Fruit fly (Drosophila melanogaster): Measurements from ENCODE around the gene CkIalpha.

The CkIalpha gene

DNA sequence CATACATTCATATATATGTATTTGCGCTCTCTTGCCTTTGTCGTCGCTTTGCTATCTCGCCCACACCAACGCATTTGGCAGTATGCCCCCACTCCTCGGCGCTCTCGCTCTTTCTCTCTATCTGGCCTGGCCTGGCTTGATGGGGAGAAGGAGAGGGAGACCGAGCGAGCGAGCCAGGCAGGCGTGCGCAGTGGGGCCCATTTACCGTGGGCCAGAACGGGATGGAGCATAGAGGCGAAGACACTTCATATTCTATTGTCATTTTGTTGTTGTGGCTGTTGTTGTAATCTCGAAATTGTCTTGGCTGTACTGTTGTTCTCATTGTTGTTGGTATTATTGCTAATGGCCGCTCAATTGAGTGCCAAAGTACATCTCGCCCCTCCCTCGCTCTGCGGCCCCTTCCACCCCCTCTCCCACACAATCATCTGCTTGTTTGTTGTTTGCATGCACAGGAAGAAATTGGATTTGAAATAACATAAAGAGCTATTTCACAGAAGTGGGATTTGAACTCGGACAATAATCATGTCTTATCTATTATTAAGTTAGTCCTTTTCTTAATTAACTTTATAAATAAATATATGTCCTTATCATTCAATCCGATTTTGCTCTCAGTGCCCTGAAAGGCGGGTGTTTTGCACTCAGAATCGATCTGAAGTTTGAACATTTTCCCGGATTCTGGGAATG lies 11.8 kb downstream of the CkIalpha start (continued):
- TF ChIP-seq CG10565 (GFP tag; optimal IDR thresholded peaks at IDR 0.05) (peak; percentile 6), CG7963 (GFP tag; IDR thresholded peaks at IDR 0.05; ENCODE audit: partially characterized antibody) (no peak), CG18476 (GFP tag; optimal IDR thresholded peaks at IDR 0.05) (peak; percentile 54), stc (GFP tag; IDR thresholded peaks at IDR 0.05) (peak; percentile 87), MESR4 (GFP tag; optimal IDR thresholded peaks at IDR 0.05) (peak; percentile 16), kni (GFP tag; optimal IDR thresholded peaks at IDR 0.05) (peak; percentile 66), CG3995 (GFP tag; optimal IDR thresholded peaks at IDR 0.05) (peak; percentile 46), slp2 (GFP tag; optimal IDR thresholded peaks at IDR 0.05) (no peak), btn (GFP tag; optimal IDR thresholded peaks at IDR 0.05) (no peak), trh (GFP tag; optimal IDR thresholded peaks at IDR 0.05) (peak; percentile 72), chinmo (GFP tag; IDR thresholded peaks at IDR 0.05; ENCODE audit: partially characterized antibody) (peak; percentile 88), Ets65A (GFP tag) (peak; percentile 91), z (GFP tag; IDR thresholded peaks at IDR 0.05) (peak; percentile 66; the same call in 1 of the 3 replicates), tap (tag; optimal IDR thresholded peaks at IDR 0.05) (peak; percentile 84), fd102C (GFP tag; optimal IDR thresholded peaks at IDR 0.05) (peak; percentile 37), HHEX (GFP tag; optimal IDR thresholded peaks at IDR 0.05) (peak; percentile 88), CG7556 (GFP tag; optimal IDR thresholded peaks at IDR 0.05) (peak; percentile 90), CG5180 (GFP tag; optimal IDR thresholded peaks at IDR 0.05) (peak; percentile 69), psq (GFP tag; optimal IDR thresholded peaks at IDR 0.05) (peak; percentile 60), H2.0 (GFP tag; IDR thresholded peaks at IDR 0.05) (peak; percentile 90), sim (GFP tag; IDR thresholded peaks at IDR 0.05) (peak; percentile 77), bab2 (GFP tag; optimal IDR thresholded peaks at IDR 0.05) (peak; percentile 64), CG11247 (GFP tag; IDR thresholded peaks at IDR 0.05) (peak; percentile 93), Rfx (GFP tag; IDR thresholded peaks at IDR 0.05) (peak; percentile 95), jing (GFP tag; optimal IDR thresholded peaks at IDR 0.05) (peak; percentile 85), CG18619 (GFP tag; optimal IDR thresholded peaks at IDR 0.05) (peak; percentile 89), luna (GFP tag; optimal IDR thresholded peaks at IDR 0.05) (no peak), sens (GFP tag) (peak; percentile 91), zen (tag; optimal IDR thresholded peaks at IDR 0.05) (peak; percentile 74), CG6175 (GFP tag; IDR thresholded peaks at IDR 0.05) (peak; percentile 74), CG14710 (tag; optimal IDR thresholded peaks at IDR 0.05) (peak; percentile 86), CG31365 (tag; optimal IDR thresholded peaks at IDR 0.05) (peak; percentile 53), CG16779 (GFP tag; IDR thresholded peaks at IDR 0.05) (peak; percentile 92), NFAT (GFP tag; IDR thresholded peaks at IDR 0.05) (peak; percentile 94), grau (tag; optimal IDR thresholded peaks at IDR 0.05) (peak; percentile 90), dan (GFP tag; IDR thresholded peaks at IDR 0.05) (no peak; the same call in 1 of the 2 replicates), kah (GFP tag; optimal IDR thresholded peaks at IDR 0.05) (peak; percentile 59), CG10147 (GFP tag; optimal IDR thresholded peaks at IDR 0.05) (peak; percentile 85), CG14860 (GFP tag; IDR thresholded peaks at IDR 0.05; ENCODE audit: partially characterized antibody) (no peak), CkIIα-i1 (GFP tag; IDR thresholded peaks at IDR 0.05) (no peak), Oli (tag; optimal IDR thresholded peaks at IDR 0.05) (peak; percentile 90), lov (optimal IDR thresholded peaks at IDR 0.05) (no peak), lov (GFP tag; IDR thresholded peaks at IDR 0.05) (peak; percentile 85), p53 (GFP tag; optimal IDR thresholded peaks at IDR 0.05) (no peak), CG9876 (GFP tag; optimal IDR thresholded peaks at IDR 0.05) (no peak), vnd (GFP tag; IDR thresholded peaks at IDR 0.05; ENCODE audit: partially characterized antibody) (no peak), bowl (GFP tag; IDR thresholded peaks at IDR 0.05) (peak; percentile 75), Ravus (GFP tag; IDR thresholded peaks at IDR 0.05) (peak; percentile 71; the same call in 1 of the 2 replicates), CG6683 (GFP tag; optimal IDR thresholded peaks at IDR 0.05) (peak; percentile 46), CG12219 (GFP tag; optimal IDR thresholded peaks at IDR 0.05) (peak; percentile 75)

Data from whole organism, embryonic.